Fruit fly (Drosophila melanogaster) S2 (cell line): ENCODE data around the gene Rel.

Source experiments
- CG8478 ChIP-seq: fragments of >200 bp; optimal IDR thresholded peaks from 2 replicates; lab custom pipeline; 2018
- CTCF ChIP-seq, 2 experiments: fragments of >200 bp; optimal IDR thresholded peaks; 2 replicates each; lab custom pipeline; 2018

DNA sequence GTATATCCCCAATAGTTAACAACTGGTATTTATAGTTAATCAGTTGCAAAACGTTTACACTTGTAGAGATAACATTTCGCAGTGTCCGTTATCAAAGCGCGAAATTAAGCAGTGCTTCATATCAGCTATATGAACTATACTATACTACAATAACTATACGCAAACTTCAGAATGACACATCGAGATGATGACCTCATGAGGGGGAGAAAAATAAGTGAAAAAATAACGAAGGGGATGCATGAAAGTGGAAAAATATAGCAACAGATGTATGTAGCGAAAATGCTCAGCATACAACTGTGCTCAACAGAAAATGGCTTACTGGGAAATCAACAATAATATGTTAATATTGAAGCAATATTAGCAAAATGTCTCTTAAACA lies 17.0 kb downstream of the Rel start:
- no peak for TF ChIP-seq CG8478
- TF ChIP-seq CTCF (optimal IDR thresholded peaks at IDR 0.05; lab: Kevin White, UChicago) = no peak
